Fruit fly (Drosophila melanogaster) Kc167 (cell line): ENCODE data around the gene CG43394.

Source experiments
- Sin3A ChIP-seq: fragments of >200 bp; optimal IDR thresholded peaks from 2 replicates; lab custom pipeline; 2018; ENCODE audit warnings: missing external identifiers
- h ChIP-seq: fragments of >200 bp; optimal IDR thresholded peaks from 3 replicates; lab custom pipeline; 2018; ENCODE audit warnings: missing external identifiers
- insv ChIP-seq: fragments of >200 bp; optimal IDR thresholded peaks from 3 replicates; lab custom pipeline; 2018; ENCODE audit warnings: missing external identifiers
- psq ChIP-seq: fragments of >200 bp; optimal IDR thresholded peaks from 2 replicates; lab custom pipeline; 2017; ENCODE audit warnings: missing external identifiers
- ttk ChIP-seq: sonication (Bioruptor generic); optimal IDR thresholded peaks from 2 replicates; lab custom pipeline; 2017; ENCODE audit warnings: missing external identifiers

- TF ChIP-seq insv (lab: Kevin White, UChicago) (no peak), psq (lab: Kevin White, UChicago) (no peak), h (lab: Kevin White, UChicago) (no peak), Sin3A (lab: Kevin White, UChicago) (no peak), ttk (lab: Kevin White, UChicago) (no peak)
Measured at dm6 chr2L:8156682-8157081, 11.1 kb downstream of the CG43394 start.
